Worm (Caenorhabditis elegans) whole organism, L3 larva: ENCODE measurements around the gene Y69A2AR.46.

Source experiments
- R02D3.7 ChIP-seq: fragments of 150-350 bp; optimal IDR thresholded peaks from 2 replicates; lab custom pipeline; 2014; ENCODE audit warnings: missing biosample characterization, missing genetic modification characterization
- daf-12 ChIP-seq: fragments of 150-350 bp; optimal IDR thresholded peaks from 2 replicates; lab custom pipeline; 2014; ENCODE audit warnings: missing biosample characterization, missing genetic modification reagents, missing genetic modification characterization
- egl-27 ChIP-seq: sonication (generic microtip); optimal IDR thresholded peaks from 4 replicates; lab custom pipeline; 2017; ENCODE audit warnings: missing biosample characterization, missing genetic modification reagents, missing genetic modification characterization
- elt-2 ChIP-seq: sonication (generic microtip); optimal IDR thresholded peaks from 2 replicates; lab custom pipeline; 2016; ENCODE audit warnings: missing genetic modification reagents, mild to moderate bottlenecking, missing genetic modification characterization, missing compliant biosample characterization
- jun-1 ChIP-seq: fragments of 150-350 bp; optimal IDR thresholded peaks from 2 replicates; lab custom pipeline; 2014; ENCODE audit warnings: missing biosample characterization, missing genetic modification reagents, missing genetic modification characterization
- nhr-11 ChIP-seq: fragments of 150-350 bp; optimal IDR thresholded peaks from 2 replicates; lab custom pipeline; 2014; ENCODE audit warnings: missing biosample characterization, missing genetic modification characterization
- nhr-237 ChIP-seq: fragments of 150-350 bp; optimal IDR thresholded peaks from 2 replicates; lab custom pipeline; 2014; ENCODE audit warnings: missing biosample characterization, missing genetic modification characterization
- nhr-28 ChIP-seq: fragments of 150-350 bp; optimal IDR thresholded peaks from 2 replicates; lab custom pipeline; 2014; ENCODE audit warnings: missing biosample characterization, missing genetic modification characterization
- sea-2 ChIP-seq: fragments of 150-350 bp; sonication (generic microtip); optimal IDR thresholded peaks from 4 replicates; lab custom pipeline; 2014; ENCODE audit warnings: missing biosample characterization, missing genetic modification reagents, missing genetic modification characterization
- unc-39 ChIP-seq: sonication (generic microtip); optimal IDR thresholded peaks from 4 replicates; lab custom pipeline; 2017; ENCODE audit warnings: missing biosample characterization, missing genetic modification characterization
- ztf-11 ChIP-seq: fragments of 150-350 bp; optimal IDR thresholded peaks from 2 replicates; lab custom pipeline; 2014; ENCODE audit warnings: missing biosample characterization, missing genetic modification characterization

DNA sequence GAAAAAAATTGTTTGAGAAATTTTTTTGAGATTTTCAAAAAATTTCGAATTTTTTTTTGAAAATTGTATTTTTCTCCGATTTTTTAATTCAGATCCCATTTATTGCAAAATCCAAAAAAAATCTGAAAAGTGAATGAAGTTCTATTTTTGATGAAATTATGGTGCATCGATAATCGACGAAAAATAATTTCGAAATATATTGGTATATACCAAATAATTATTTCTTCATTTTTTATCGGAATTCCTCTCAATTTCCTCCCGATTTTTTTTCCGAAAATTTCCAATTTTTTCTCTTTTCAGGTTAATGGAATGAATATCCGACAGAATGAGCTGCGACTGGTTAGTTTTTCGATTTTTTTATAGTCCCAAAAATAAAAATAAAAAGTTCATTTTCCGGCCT lies 39.4 kb downstream of the Y69A2AR.46 start, which contains the start of gene epg-9:
- no peak for TF ChIP-seq R02D3.7 (tag; lab: Kevin White, UChicago)
- TF ChIP-seq unc-39 (tag; lab: Kevin White, UChicago), result no peak
- TF ChIP-seq daf-12 (tag; lab: Kevin White, UChicago), result no peak
- no peak for TF ChIP-seq nhr-28
- TF ChIP-seq jun-1 (tag; lab: Kevin White, UChicago), result no peak
- TF ChIP-seq elt-2, result no peak
- TF ChIP-seq ztf-11 (tag; lab: Kevin White, UChicago), result no peak
- no peak for TF ChIP-seq sea-2 (GFP tag; lab: Kevin White, UChicago)
- no peak for TF ChIP-seq nhr-237 (tag; lab: Kevin White, UChicago)
- TF ChIP-seq egl-27 (tag; lab: Kevin White, UChicago), result no peak
- no peak for TF ChIP-seq nhr-11 (tag; lab: Kevin White, UChicago)
